Worm (Caenorhabditis elegans) whole organism, L4 larva: ENCODE results near the gene sup-18.
A peak's percentile ranks its signal among the peaks of the same experiment; 100 is the strongest.

Experiments used
- D1046.2 ChIP-seq: fragments of 200-800 bp; sonication (Bioruptor generic); IDR thresholded peaks from 2 replicates; pipeline ENCODE4 v1.3.6; 2022; ENCODE audit warnings: missing genetic modification characterization, missing compliant biosample characterization
- F26F4.8 ChIP-seq: fragments of 200-800 bp; sonication (Bioruptor generic); conservative IDR thresholded peaks from 2 replicates; pipeline ENCODE4 v1.3.6; 2022; ENCODE audit warnings: missing genetic modification characterization, missing compliant biosample characterization
- F49E8.2 ChIP-seq: sonication (generic microtip); optimal IDR thresholded peaks from 2 replicates; lab custom pipeline; 2016; ENCODE audit warnings: missing compliant biosample characterization, mild to moderate bottlenecking, missing genetic modification characterization, borderline replicate concordance
- T26A8.4 ChIP-seq: fragments of 200-800 bp; sonication (Bioruptor generic); IDR thresholded peaks from 2 replicates; pipeline ENCODE4 v1.3.6; 2022; ENCODE audit warnings: missing genetic modification characterization, missing compliant biosample characterization
- Y48G9A.11 ChIP-seq: fragments of 200-800 bp; sonication (Bioruptor generic); IDR thresholded peaks from 2 replicates; pipeline ENCODE4 v1.3.6; 2022; ENCODE audit warnings: missing genetic modification reagents, missing genetic modification characterization, missing compliant biosample characterization
- Y5F2A.4 ChIP-seq: fragments of 200-800 bp; sonication (Bioruptor generic); optimal IDR thresholded peaks from 2 replicates; lab custom pipeline; 2018; ENCODE audit warnings: mild to moderate bottlenecking, missing genetic modification characterization, missing compliant biosample characterization
- ZK337.2 ChIP-seq: fragments of 200-800 bp; sonication (Bioruptor generic); IDR thresholded peaks from 2 replicates; pipeline ENCODE4 v1.3.6; 2022; ENCODE audit warnings: missing genetic modification reagents, missing genetic modification characterization, missing compliant biosample characterization
- ZK546.5 ChIP-seq, 2 experiments: sonication (generic microtip); optimal IDR thresholded peaks; 2 replicates each; lab custom pipeline; 2017; ENCODE audit warnings: missing biosample characterization in 2 of 2, missing genetic modification characterization in 2 of 2
- aha-1 ChIP-seq: fragments of 150-350 bp; peaks from one replicate; lab custom pipeline; 2014; ENCODE audit warnings: missing biosample characterization, missing genetic modification characterization
- aly-2 ChIP-seq: sonication (generic microtip); optimal IDR thresholded peaks from 2 replicates; lab custom pipeline; 2018; ENCODE audit warnings: missing biosample characterization, missing genetic modification characterization
- ceh-20 ChIP-seq: fragments of 200-800 bp; sonication (Bioruptor generic); IDR thresholded peaks from 2 replicates; pipeline ENCODE4 v1.3.6; 2022; ENCODE audit warnings: missing genetic modification reagents, missing genetic modification characterization, missing compliant biosample characterization
- daf-16 ChIP-seq, 3 experiments: sonication (generic microtip); optimal IDR thresholded peaks; 2 replicates each; lab custom pipeline; 2016 to 2017; ENCODE audit warnings: missing genetic modification characterization in 3 of 3, missing genetic modification reagents in 3 of 3, mild to moderate bottlenecking in 2 of 3, missing compliant biosample characterization in 2 of 3, missing biosample characterization in 1 of 3, moderate library complexity in 1 of 3
- dmd-6 ChIP-seq: fragments of 200-800 bp; sonication (Bioruptor generic); IDR thresholded peaks from 2 replicates; pipeline ENCODE4 v1.3.6; 2022; ENCODE audit warnings: missing genetic modification reagents, missing genetic modification characterization, missing compliant biosample characterization
- dpl-1 ChIP-seq: fragments of 150-350 bp; optimal IDR thresholded peaks from 2 replicates; lab custom pipeline; 2014; ENCODE audit warnings: missing biosample characterization, missing genetic modification reagents, missing genetic modification characterization
- hlh-30 ChIP-seq: sonication (generic microtip); optimal IDR thresholded peaks from 2 replicates; lab custom pipeline; 2017; ENCODE audit warnings: antibody characterized with exemption, mild to moderate bottlenecking, missing genetic modification characterization, missing compliant biosample characterization; ENCODE audit not compliant: insufficient read depth
- lin-15B ChIP-seq: fragments of 150-350 bp; sonication (generic microtip); optimal IDR thresholded peaks from 3 replicates; lab custom pipeline; 2014; ENCODE audit warnings: missing biosample characterization, missing genetic modification characterization
- lin-39 ChIP-seq: fragments of 150-350 bp; optimal IDR thresholded peaks from 2 replicates; lab custom pipeline; 2014; ENCODE audit warnings: missing biosample characterization, missing genetic modification reagents, missing genetic modification characterization
- madf-9 ChIP-seq: fragments of 200-800 bp; sonication (Bioruptor generic); conservative IDR thresholded peaks from 2 replicates; pipeline ENCODE4 v1.3.6; 2022; ENCODE audit warnings: missing genetic modification reagents, missing genetic modification characterization, missing compliant biosample characterization
- mdt-29 ChIP-seq: fragments of 200-800 bp; sonication (Bioruptor generic); IDR thresholded peaks from 2 replicates; pipeline ENCODE4 v1.3.6; 2022; ENCODE audit warnings: missing genetic modification reagents, missing genetic modification characterization, missing compliant biosample characterization
- mxl-3 ChIP-seq: fragments of 200-800 bp; sonication (Bioruptor generic); optimal IDR thresholded peaks from 2 replicates; lab custom pipeline; 2018; ENCODE audit warnings: mild to moderate bottlenecking, missing genetic modification characterization, missing compliant biosample characterization
- nhr-10 ChIP-seq: fragments of 150-350 bp; optimal IDR thresholded peaks from 2 replicates; lab custom pipeline; 2014; ENCODE audit warnings: missing biosample characterization, missing genetic modification characterization
- nhr-237 ChIP-seq: sonication (generic microtip); optimal IDR thresholded peaks from 2 replicates; lab custom pipeline; 2017; ENCODE audit warnings: missing biosample characterization, missing genetic modification characterization
- nhr-41 ChIP-seq: fragments of 200-800 bp; sonication (Bioruptor generic); IDR thresholded peaks from 2 replicates; pipeline ENCODE4 v1.3.6; 2022; ENCODE audit warnings: missing genetic modification reagents, missing genetic modification characterization, missing compliant biosample characterization
- nhr-48 ChIP-seq: sonication (generic microtip); optimal IDR thresholded peaks from 2 replicates; lab custom pipeline; 2016; ENCODE audit warnings: mild to moderate bottlenecking, missing genetic modification characterization, missing compliant biosample characterization
- nhr-76 ChIP-seq: fragments of 150-350 bp; optimal IDR thresholded peaks from 2 replicates; lab custom pipeline; 2014; ENCODE audit warnings: missing biosample characterization, missing genetic modification characterization
- pha-4 ChIP-seq, 2 experiments: fragments of 150-350 bp in 1 of 2; fragments of 200-800 bp in 1 of 2; sonication (Bioruptor generic) in 1 of 2; IDR thresholded peaks in 1 of 2; optimal IDR thresholded peaks in 1 of 2; 2 replicates each; pipeline versions ENCODE4 v1.3.6 to Lab custom; 2014 to 2022; ENCODE audit warnings: missing genetic modification characterization in 2 of 2, missing genetic modification reagents in 2 of 2, missing biosample characterization in 1 of 2, missing compliant biosample characterization in 1 of 2
- rbr-2 ChIP-seq: sonication (generic microtip); optimal IDR thresholded peaks from 2 replicates; lab custom pipeline; 2016; ENCODE audit warnings: missing genotype, missing genetic modification characterization, missing compliant biosample characterization
- saeg-2 ChIP-seq: fragments of 200-800 bp; sonication (Bioruptor generic); IDR thresholded peaks from 2 replicates; pipeline ENCODE4 v1.3.6; 2022; ENCODE audit warnings: missing genetic modification reagents, missing genetic modification characterization, missing compliant biosample characterization
- snpc-4 ChIP-seq: fragments of 150-350 bp; optimal IDR thresholded peaks from 2 replicates; lab custom pipeline; 2014; ENCODE audit warnings: missing biosample characterization, missing genetic modification characterization
- tag-97 ChIP-seq: fragments of 200-800 bp; sonication (Bioruptor generic); IDR thresholded peaks from 2 replicates; pipeline ENCODE4 v1.3.6; 2022; ENCODE audit warnings: missing genetic modification characterization, missing compliant biosample characterization
- tra-1 ChIP-seq: fragments of 200-800 bp; sonication (Bioruptor generic); IDR thresholded peaks from 2 replicates; pipeline ENCODE4 v1.3.6; 2022; ENCODE audit warnings: missing genetic modification reagents, missing genetic modification characterization, missing compliant biosample characterization
- unc-39 ChIP-seq: sonication (generic microtip); optimal IDR thresholded peaks from 2 replicates; lab custom pipeline; 2017; ENCODE audit warnings: missing biosample characterization, missing genetic modification characterization
- unc-62 ChIP-seq, 3 experiments: fragments of 150-350 bp in 1 of 3; sonication (generic microtip); optimal IDR thresholded peaks in 2 of 3; peaks in 1 of 3; 1 replicate in 1 of 3; 2 replicates in 2 of 3; lab custom pipeline; 2014 to 2017; ENCODE audit warnings: missing biosample characterization in 3 of 3, missing genetic modification characterization in 3 of 3, missing genetic modification reagents in 3 of 3, missing genotype in 1 of 3
- vab-7 ChIP-seq: fragments of 200-800 bp; sonication (Bioruptor generic); IDR thresholded peaks from 2 replicates; pipeline ENCODE4 v1.3.6; 2022; ENCODE audit warnings: missing genetic modification reagents, missing genetic modification characterization, missing compliant biosample characterization
- ztf-11 ChIP-seq: fragments of 150-350 bp; optimal IDR thresholded peaks from 2 replicates; lab custom pipeline; 2014; ENCODE audit warnings: missing biosample characterization, missing genetic modification characterization

sup-18 gene

DNA sequence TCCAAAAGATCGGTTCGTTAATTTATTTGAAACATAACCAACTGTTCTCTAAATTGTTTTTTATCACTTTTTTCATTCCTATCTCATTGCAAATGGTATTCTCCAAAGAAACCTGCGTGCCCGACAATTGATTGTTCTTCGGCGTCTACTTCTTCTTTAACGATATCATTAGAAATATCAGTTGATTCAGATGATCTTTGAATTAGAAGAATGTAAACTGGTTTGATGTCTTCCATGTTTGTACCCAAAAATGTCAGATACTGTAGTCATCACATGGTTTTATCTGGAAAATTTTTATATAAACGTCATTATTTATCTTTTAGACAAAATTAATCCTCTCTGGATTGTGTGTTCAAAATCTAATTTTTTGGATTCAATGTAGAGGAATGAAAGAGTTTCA is 19.0 kb upstream of the sup-18 start (continued):
- TF ChIP-seq ZK337.2 (GFP tag; lab: Robert Waterston, UW) (no peak), T26A8.4 (GFP tag; lab: Robert Waterston, UW) (no peak), mdt-29 (GFP tag; lab: Robert Waterston, UW) (no peak), snpc-4 (tag; lab: Kevin White, UChicago) (no peak), dmd-6 (GFP tag; lab: Robert Waterston, UW) (peak; percentile 37; the same call in 1 of the 2 replicates), lin-39 (tag; lab: Kevin White, UChicago) (no peak), madf-9 (no peak), ceh-20 (GFP tag; lab: Robert Waterston, UW) (no peak), lin-15B (tag; lab: Kevin White, UChicago) (no peak), nhr-48 (peak; percentile 36), Y48G9A.11 (GFP tag; lab: Robert Waterston, UW) (no peak), daf-16 (GFP tag; optimal IDR thresholded peaks at IDR 0.05; lab: Kevin White, UChicago) (no peak), daf-16 (tag; optimal IDR thresholded peaks at IDR 0.05; lab: Kevin White, UChicago) (no peak), nhr-10 (tag; lab: Kevin White, UChicago) (no peak), ztf-11 (tag; lab: Kevin White, UChicago) (no peak), ZK546.5 (tag; optimal IDR thresholded peaks at IDR 0.05; lab: Kevin White, UChicago) (no peak), F26F4.8 (no peak)

DNA sequence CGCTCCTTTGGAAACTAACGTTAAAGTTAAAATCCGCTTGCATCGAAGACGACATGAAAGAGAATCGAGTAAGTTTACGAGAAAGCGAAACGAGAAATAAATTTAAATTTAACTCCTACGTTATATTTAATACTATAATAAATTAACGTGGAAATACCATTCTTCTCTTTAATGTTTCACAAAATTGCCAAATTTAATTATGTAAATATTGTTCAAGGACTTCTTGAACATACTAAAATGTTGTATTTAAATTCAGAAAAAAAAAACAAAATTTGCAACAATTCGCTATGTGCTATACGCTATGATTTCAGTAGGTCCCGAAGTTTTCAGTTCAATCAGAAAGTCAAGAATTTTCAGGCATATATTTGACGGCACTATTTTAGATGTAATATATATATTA is 18.2 kb upstream of the sup-18 start, which contains the start of gene ZK688.10:
Gene ZK688.10, minus strand, starts transcription at position 101 of the 400 bp plus-strand sequence.
- TF ChIP-seq aha-1 (peak; percentile 12), mxl-3 (GFP tag; lab: Kevin White, UChicago) (no peak)
- TF ChIP-seq, all 104 proteins: peak for 1

DNA sequence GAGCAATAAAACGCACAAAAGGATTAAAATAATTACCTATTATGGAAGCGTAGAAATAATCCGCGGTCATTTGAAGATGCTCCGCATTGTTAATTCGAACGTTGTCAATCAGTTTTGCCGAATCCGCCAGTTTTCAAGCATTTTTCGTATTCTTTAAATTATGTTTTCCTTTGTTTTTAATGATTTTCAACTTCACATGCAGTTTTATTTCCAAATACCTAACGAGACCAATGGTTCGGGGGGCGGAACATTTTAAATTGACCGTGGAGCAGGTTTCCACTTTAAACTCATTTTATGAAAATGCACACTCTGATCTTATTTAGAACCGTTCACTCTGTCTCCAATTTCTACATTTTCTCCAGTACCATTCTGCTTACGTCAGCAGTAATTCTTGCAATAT is 16.0 kb upstream of the sup-18 start, which contains the start of gene ZK688.4:
Gene ZK688.4, plus strand, starts transcription at position 301 of the 400 bp plus-strand sequence.
- TF ChIP-seq F49E8.2, result no peak
- TF ChIP-seq ZK337.2 (GFP tag; lab: Robert Waterston, UW), result no peak
- TF ChIP-seq, all 104 proteins: peak for 0

DNA sequence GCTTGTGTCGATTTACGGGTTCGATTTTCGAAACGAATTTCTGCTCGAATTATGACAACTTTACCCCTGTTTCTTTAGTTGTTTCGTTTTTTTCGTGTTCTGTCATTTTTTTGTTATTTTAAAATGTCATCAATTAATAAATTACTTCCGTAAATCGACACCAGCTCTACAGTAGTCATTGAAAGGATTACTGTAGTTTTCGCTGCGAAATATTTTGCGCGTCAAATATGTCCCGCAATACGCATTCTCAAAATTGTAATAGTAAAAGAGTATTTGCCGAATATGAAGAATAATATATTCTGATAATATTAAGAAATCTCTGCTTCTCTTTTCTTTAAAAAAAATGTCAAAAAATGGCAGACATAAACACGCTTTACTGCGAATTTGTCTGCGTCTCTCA is 14.5 kb upstream of the sup-18 start:
- TF ChIP-seq tra-1 (GFP tag; lab: Robert Waterston, UW) (no peak), aha-1 (no peak), dpl-1 (GFP tag; lab: Kevin White, UChicago) (no peak), tag-97 (GFP tag; lab: Robert Waterston, UW) (no peak), T26A8.4 (GFP tag; lab: Robert Waterston, UW) (no peak), nhr-237 (tag; lab: Kevin White, UChicago) (no peak), nhr-76 (tag; lab: Kevin White, UChicago) (no peak), unc-39 (tag; lab: Kevin White, UChicago) (no peak), Y48G9A.11 (GFP tag; lab: Robert Waterston, UW) (no peak), aly-2 (tag; lab: Kevin White, UChicago) (no peak), rbr-2 (no peak), pha-4 (GFP tag; IDR thresholded peaks at IDR 0.05; lab: Robert Waterston, UW) (no peak), pha-4 (tag; optimal IDR thresholded peaks at IDR 0.05; lab: Kevin White, UChicago) (no peak), nhr-41 (GFP tag; lab: Robert Waterston, UW) (no peak), saeg-2 (GFP tag; lab: Robert Waterston, UW) (no peak), vab-7 (GFP tag; lab: Robert Waterston, UW) (no peak)

DNA sequence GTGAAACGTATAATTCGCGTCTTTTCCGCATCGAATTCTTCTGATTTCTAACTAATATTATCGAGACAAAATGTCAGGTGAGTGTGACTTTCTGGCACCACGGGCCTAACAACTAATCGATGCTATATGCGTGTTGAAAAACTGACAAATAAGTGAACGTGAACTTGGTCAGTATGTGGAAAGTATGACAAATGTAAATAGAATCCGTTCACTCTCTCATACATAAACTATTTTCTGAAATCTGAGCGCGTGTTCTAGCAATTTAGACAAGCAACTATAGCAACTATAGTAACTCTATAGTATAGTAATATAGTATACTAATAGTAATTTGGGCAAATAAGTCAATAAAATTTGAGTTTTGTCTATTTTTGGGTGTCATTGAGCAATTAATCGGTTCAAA is 13.6 kb upstream of the sup-18 start:
- TF ChIP-seq Y5F2A.4 (GFP tag; lab: Kevin White, UChicago) (no peak), D1046.2 (GFP tag; lab: Robert Waterston, UW) (no peak), hlh-30 (peak; percentile 12), unc-62 (GFP tag; optimal IDR thresholded peaks at IDR 0.05 in 1 of 2; lab: Kevin White, UChicago) (peak in 1 of 2 experiments; percentile 79), unc-62 (tag; optimal IDR thresholded peaks at IDR 0.05; lab: Kevin White, UChicago) (no peak)
